Worm (Caenorhabditis elegans): ENCODE results near the gene F45E10.2.
A peak's percentile ranks its signal among the peaks of the same experiment; 100 is the strongest.

The F45E10.2 gene

DNA sequence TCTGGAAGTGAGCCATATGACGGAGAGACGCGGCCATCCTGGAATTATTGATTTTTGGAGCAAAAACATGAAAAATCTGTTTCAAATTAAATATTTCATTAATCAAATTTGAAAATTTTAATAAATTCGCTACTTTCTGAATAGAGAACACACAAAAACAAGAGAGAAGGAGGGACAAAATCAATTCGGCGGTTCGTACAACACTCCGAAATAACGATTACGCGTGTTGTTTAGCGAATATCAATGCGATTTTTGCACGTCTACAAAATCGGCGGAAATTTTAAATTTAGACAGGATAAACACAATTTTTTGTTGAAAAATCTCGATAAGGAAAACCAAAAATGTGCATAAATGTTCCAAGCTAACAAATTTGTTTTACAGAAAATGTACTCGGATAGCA is 5.2 kb downstream of the F45E10.2 start, which contains the start of the genes sdhd-1 and ilkp-1 (continued):
- TF ChIP-seq lin-35 (GFP tag; optimal IDR thresholded peaks at IDR 0.05) (peak; percentile 83 to 90), sox-4 (tag; optimal IDR thresholded peaks at IDR 0.05) (no peak), pag-3 (tag; optimal IDR thresholded peaks at IDR 0.05; ENCODE audit: borderline replicate concordance, insufficient read depth) (no peak), elt-3 (tag; optimal IDR thresholded peaks at IDR 0.05) (peak in 1 of 6 experiments; percentile 54), rnt-1 (tag; optimal IDR thresholded peaks at IDR 0.05) (peak; percentile 19), skn-1 (tag; optimal IDR thresholded peaks at IDR 0.05) (peak; percentile 32), Y116A8C.19 (tag; optimal IDR thresholded peaks at IDR 0.05; ENCODE audit: borderline replicate concordance) (no peak)

DNA sequence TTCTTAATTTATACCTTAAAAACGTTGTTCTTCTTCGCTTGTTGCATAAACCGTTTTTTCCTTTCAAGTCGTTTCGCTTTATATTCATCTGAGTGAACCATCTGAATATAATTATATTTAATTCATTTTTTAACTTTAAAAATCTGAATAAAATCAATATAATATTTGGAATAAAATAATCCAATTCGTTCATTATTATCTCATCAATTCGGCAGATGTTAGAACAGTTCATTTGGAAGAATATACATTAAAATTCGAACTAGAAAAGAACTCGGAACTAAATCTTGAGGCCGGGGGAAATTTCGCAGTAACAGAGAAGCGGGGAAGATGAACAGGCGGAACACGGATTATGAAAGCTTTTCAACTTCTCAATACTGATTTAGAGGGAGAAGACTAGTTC is 6.2 kb downstream of the F45E10.2 start, which contains the start of gene F33A8.4:
Gene F33A8.4 (minus strand): TSS at position 101 of the 400 bp plus-strand sequence.
- no peak for TF ChIP-seq unc-86 (tag; optimal IDR thresholded peaks at IDR 0.05)
- TF ChIP-seq efl-3 (GFP tag; optimal IDR thresholded peaks at IDR 0.05): no peak
- no peak for TF ChIP-seq ama-1 (optimal IDR thresholded peaks at IDR 0.05)
- no peak for TF ChIP-seq ces-1 (GFP tag; optimal IDR thresholded peaks at IDR 0.05)
- no peak for TF ChIP-seq ceh-8 (GFP tag; optimal IDR thresholded peaks at IDR 0.05)
- TF ChIP-seq nhr-76 (tag; optimal IDR thresholded peaks at IDR 0.05): no peak
- no peak for TF ChIP-seq hlh-17 (GFP tag; optimal IDR thresholded peaks at IDR 0.05; ENCODE audit: borderline replicate concordance)
- no peak for TF ChIP-seq hpl-2 (GFP tag; optimal IDR thresholded peaks at IDR 0.05)
- TF ChIP-seq fkh-10 (GFP tag; optimal IDR thresholded peaks at IDR 0.05): no peak
- TF ChIP-seq grh-1 (GFP tag; IDR thresholded peaks at IDR 0.05): no peak
- TF ChIP-seq ceh-88 (GFP tag; IDR thresholded peaks at IDR 0.05): no peak
- no peak for TF ChIP-seq unc-62 (GFP tag; optimal IDR thresholded peaks at IDR 0.05)
- no peak for TF ChIP-seq lin-39 (tag; optimal IDR thresholded peaks at IDR 0.05)
- no peak for TF ChIP-seq sup-37 (GFP tag; optimal IDR thresholded peaks at IDR 0.05)
- no peak for TF ChIP-seq mep-1 (tag; optimal IDR thresholded peaks at IDR 0.05)

ce11 chrII:11045872-11046271 is 9.3 kb downstream of the F45E10.2 start, which contains the start of gene col-83:
Gene col-83, minus strand, starts transcription at chrII:11045972.
- TF ChIP-seq nhr-47 (tag; optimal IDR thresholded peaks at IDR 0.05) (no peak), ztf-4 (tag; optimal IDR thresholded peaks at IDR 0.05) (no peak), tlp-1 (tag; optimal IDR thresholded peaks at IDR 0.05) (no peak), vab-15 (tag; optimal IDR thresholded peaks at IDR 0.05) (no peak), aha-1 (tag; optimal IDR thresholded peaks at IDR 0.05) (no peak), nhr-20 (tag; optimal IDR thresholded peaks at IDR 0.05) (no peak), aly-2 (tag; optimal IDR thresholded peaks at IDR 0.05) (no peak), nhr-84 (tag; optimal IDR thresholded peaks at IDR 0.05) (no peak), ztf-11 (tag; optimal IDR thresholded peaks at IDR 0.05) (no peak), lin-15B (tag; optimal IDR thresholded peaks at IDR 0.05) (no peak), isw-1 (GFP tag; IDR thresholded peaks at IDR 0.05) (no peak), fos-1 (tag; optimal IDR thresholded peaks at IDR 0.05) (no peak), snu-23 (GFP tag; optimal IDR thresholded peaks at IDR 0.05) (no peak), pqm-1 (tag; optimal IDR thresholded peaks at IDR 0.05) (no peak), sox-4 (tag; optimal IDR thresholded peaks at IDR 0.05) (no peak), hpl-2 (GFP tag; optimal IDR thresholded peaks at IDR 0.05) (no peak), nhr-12 (tag; optimal IDR thresholded peaks at IDR 0.05) (no peak)

DNA sequence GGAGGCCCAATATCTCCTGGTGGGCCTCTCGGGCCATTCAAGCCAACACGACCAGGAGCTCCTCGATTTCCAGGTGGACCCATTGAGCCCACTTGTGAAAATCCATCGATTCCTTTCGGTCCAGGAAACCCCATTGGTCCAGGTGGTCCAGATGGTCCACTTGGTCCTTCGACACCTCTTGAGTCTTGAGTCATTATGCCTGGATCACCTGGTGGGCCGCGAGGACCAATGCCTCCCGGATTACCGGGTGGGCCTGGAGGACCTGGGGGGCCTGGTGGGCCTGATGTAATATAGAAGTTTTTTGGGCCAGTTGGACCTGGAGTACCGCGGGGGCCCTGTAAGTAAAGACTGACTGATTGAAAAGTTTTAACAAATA is 10.9 kb downstream of the F45E10.2 start:
- TF ChIP-seq aha-1 (tag; optimal IDR thresholded peaks at IDR 0.05) (no peak), nhr-28 (tag; optimal IDR thresholded peaks at IDR 0.05) (no peak), ztf-11 (tag; optimal IDR thresholded peaks at IDR 0.05) (no peak), C16A3.4 (tag; optimal IDR thresholded peaks at IDR 0.05) (no peak), swsn-7 (tag; optimal IDR thresholded peaks at IDR 0.05) (no peak), C34B4.2 (tag; optimal IDR thresholded peaks at IDR 0.05) (no peak), snu-23 (GFP tag; optimal IDR thresholded peaks at IDR 0.05) (no peak), lin-39 (tag; optimal IDR thresholded peaks at IDR 0.05) (no peak)
